Worm (Caenorhabditis elegans) whole organism, L1 larva: ENCODE results near the gene F35B3.3.

ENCODE experiments used
- ceh-63 ChIP-seq: fragments of 200-800 bp; sonication (Bioruptor generic); optimal IDR thresholded peaks from 2 replicates; lab custom pipeline; 2018; ENCODE audit warnings: mild to moderate bottlenecking, missing genetic modification characterization, missing compliant biosample characterization
- ceh-8 ChIP-seq: fragments of 200-800 bp; sonication (Bioruptor generic); optimal IDR thresholded peaks from 2 replicates; lab custom pipeline; 2018; ENCODE audit warnings: mild to moderate bottlenecking, missing genetic modification characterization, moderate library complexity, missing compliant biosample characterization
- dsc-1 ChIP-seq: sonication (generic microtip); optimal IDR thresholded peaks from 2 replicates; lab custom pipeline; 2016; ENCODE audit warnings: mild to moderate bottlenecking, missing genetic modification characterization, missing compliant biosample characterization
- egl-27 ChIP-seq, 2 experiments: fragments of 150-350 bp in 1 of 2; sonication (generic microtip); optimal IDR thresholded peaks; 3 replicates each; lab custom pipeline; 2017 to 2018; ENCODE audit warnings: missing biosample characterization in 2 of 2, missing genetic modification characterization in 2 of 2, missing genetic modification reagents in 2 of 2
- elt-2 ChIP-seq: sonication (generic microtip); optimal IDR thresholded peaks from 2 replicates; lab custom pipeline; 2016; ENCODE audit warnings: missing genetic modification characterization, mild to moderate bottlenecking, inconsistent platforms, missing compliant biosample characterization, missing genetic modification reagents
- fkh-10 ChIP-seq: sonication (generic microtip); optimal IDR thresholded peaks from 2 replicates; lab custom pipeline; 2017; ENCODE audit warnings: missing biosample characterization, missing genetic modification reagents, missing genetic modification characterization
- fkh-4 ChIP-seq: sonication (generic microtip); optimal IDR thresholded peaks from 2 replicates; lab custom pipeline; 2016; ENCODE audit warnings: missing compliant biosample characterization, missing genetic modification characterization, borderline replicate concordance
- fkh-8 ChIP-seq: sonication (generic microtip); optimal IDR thresholded peaks from 2 replicates; lab custom pipeline; 2016; ENCODE audit warnings: mild to moderate bottlenecking, missing genetic modification characterization, missing compliant biosample characterization
- hpl-2 ChIP-seq: fragments of 150-350 bp; optimal IDR thresholded peaks from 2 replicates; lab custom pipeline; 2014; ENCODE audit warnings: missing biosample characterization, missing genetic modification reagents, missing genetic modification characterization
- lin-13 ChIP-seq: fragments of 150-350 bp; optimal IDR thresholded peaks from 2 replicates; lab custom pipeline; 2014; ENCODE audit warnings: missing biosample characterization, missing genetic modification reagents, missing genetic modification characterization
- lin-14 ChIP-seq: fragments of 200-800 bp; sonication (Bioruptor generic); optimal IDR thresholded peaks from 2 replicates; lab custom pipeline; 2018; ENCODE audit warnings: mild to moderate bottlenecking, missing genetic modification characterization, moderate library complexity, missing compliant biosample characterization
- lin-35 ChIP-seq, 2 experiments: fragments of 150-350 bp; optimal IDR thresholded peaks; 2 replicates each; lab custom pipeline; 2014; ENCODE audit warnings: missing biosample characterization in 2 of 2, missing genetic modification characterization in 2 of 2, missing genetic modification reagents in 2 of 2
- lir-3 ChIP-seq: sonication (generic microtip); optimal IDR thresholded peaks from 2 replicates; lab custom pipeline; 2016; ENCODE audit warnings: mild to moderate bottlenecking, missing genetic modification characterization, moderate library complexity, missing compliant biosample characterization; ENCODE audit not compliant: poor library complexity
- mab-9 ChIP-seq: fragments of 200-800 bp; sonication (Bioruptor generic); IDR thresholded peaks from 2 replicates; pipeline ENCODE4 v1.3.6; 2022; ENCODE audit warnings: missing genetic modification reagents, missing genetic modification characterization, missing compliant biosample characterization
- nhr-11 ChIP-seq: fragments of 150-350 bp; optimal IDR thresholded peaks from 2 replicates; lab custom pipeline; 2014; ENCODE audit warnings: missing biosample characterization, missing genetic modification characterization
- nhr-12 ChIP-seq: sonication (generic microtip); optimal IDR thresholded peaks from 2 replicates; lab custom pipeline; 2017; ENCODE audit warnings: missing biosample characterization, missing genetic modification characterization
- nhr-19 ChIP-seq: fragments of 200-800 bp; sonication (Bioruptor generic); conservative IDR thresholded peaks from 2 replicates; pipeline ENCODE4 v1.3.6; 2022; ENCODE audit warnings: missing genetic modification characterization, missing compliant biosample characterization
- nhr-237 ChIP-seq: fragments of 150-350 bp; optimal IDR thresholded peaks from 2 replicates; lab custom pipeline; 2014; ENCODE audit warnings: missing biosample characterization, missing genetic modification characterization
- nhr-28 ChIP-seq: fragments of 150-350 bp; optimal IDR thresholded peaks from 2 replicates; lab custom pipeline; 2014; ENCODE audit warnings: missing biosample characterization, missing genetic modification characterization
- nhr-76 ChIP-seq: sonication (generic microtip); optimal IDR thresholded peaks from 2 replicates; lab custom pipeline; 2017; ENCODE audit warnings: missing biosample characterization, missing genetic modification characterization
- nhr-77 ChIP-seq: fragments of 150-350 bp; optimal IDR thresholded peaks from 2 replicates; lab custom pipeline; 2014; ENCODE audit warnings: missing biosample characterization, missing genetic modification characterization
- pag-3 ChIP-seq: sonication (generic microtip); optimal IDR thresholded peaks from 2 replicates; lab custom pipeline; 2017; ENCODE audit warnings: missing genetic modification characterization, mild to moderate bottlenecking, missing compliant biosample characterization, antibody characterized with exemption, borderline replicate concordance; ENCODE audit not compliant: insufficient read depth
- pax-3 ChIP-seq: fragments of 200-800 bp; sonication (Bioruptor generic); optimal IDR thresholded peaks from 2 replicates; lab custom pipeline; 2018; ENCODE audit warnings: mild to moderate bottlenecking, missing genetic modification characterization, moderate library complexity, missing compliant biosample characterization
- skn-1 ChIP-seq: fragments of 150-350 bp; optimal IDR thresholded peaks from 2 replicates; lab custom pipeline; 2014; ENCODE audit warnings: missing biosample characterization, missing genetic modification characterization
- snpc-4 ChIP-seq: fragments of 150-350 bp; optimal IDR thresholded peaks from 2 replicates; lab custom pipeline; 2014; ENCODE audit warnings: missing biosample characterization, missing genetic modification characterization
- sox-4 ChIP-seq: sonication (generic microtip); optimal IDR thresholded peaks from 2 replicates; lab custom pipeline; 2016; ENCODE audit warnings: missing genetic modification characterization, missing compliant biosample characterization
- tbx-2 ChIP-seq: sonication (generic microtip); optimal IDR thresholded peaks from 2 replicates; lab custom pipeline; 2016; ENCODE audit warnings: missing genetic modification characterization, missing compliant biosample characterization
- unc-130 ChIP-seq: fragments of 150-350 bp; optimal IDR thresholded peaks from 2 replicates; lab custom pipeline; 2017; ENCODE audit warnings: missing biosample characterization, missing genetic modification characterization, inconsistent platforms
- unc-30 ChIP-seq: sonication (generic microtip); optimal IDR thresholded peaks from 2 replicates; lab custom pipeline; 2017; ENCODE audit warnings: missing biosample characterization, missing genetic modification characterization
- xbp-1 ChIP-seq: sonication (generic microtip); optimal IDR thresholded peaks from 2 replicates; lab custom pipeline; 2016; ENCODE audit warnings: missing genetic modification characterization, missing compliant biosample characterization
- zag-1 ChIP-seq: fragments of 150-350 bp; optimal IDR thresholded peaks from 2 replicates; lab custom pipeline; 2014; ENCODE audit warnings: missing biosample characterization, missing genetic modification characterization
- zip-4 ChIP-seq: fragments of 200-800 bp; sonication (Bioruptor generic); optimal IDR thresholded peaks from 2 replicates; lab custom pipeline; 2018; ENCODE audit warnings: mild to moderate bottlenecking, missing genetic modification characterization, moderate library complexity, missing compliant biosample characterization

Gene F35B3.3

ce11 chrX:17063749-17064252 lies 50.5 kb downstream of the F35B3.3 start (continued):
- TF ChIP-seq unc-30 (tag; lab: Kevin White, UChicago) (no peak), tbx-2 (tag; lab: Kevin White, UChicago) (peak; percentile 67), zag-1 (no peak), fkh-8 (tag; lab: Kevin White, UChicago) (no peak), pag-3 (tag; lab: Kevin White, UChicago) (no peak), ceh-8 (GFP tag; lab: Kevin White, UChicago) (no peak), nhr-28 (no peak), egl-27 (tag; optimal IDR thresholded peaks at IDR 0.05; lab: Kevin White, UChicago) (no peak), skn-1 (tag; lab: Kevin White, UChicago) (peak; percentile 3), lin-13 (GFP tag; lab: Kevin White, UChicago) (peak; percentile 39), fkh-4 (tag; lab: Kevin White, UChicago) (no peak), nhr-12 (tag; lab: Kevin White, UChicago) (no peak)
- TF ChIP-seq, all 84 proteins: peak for 27

DNA sequence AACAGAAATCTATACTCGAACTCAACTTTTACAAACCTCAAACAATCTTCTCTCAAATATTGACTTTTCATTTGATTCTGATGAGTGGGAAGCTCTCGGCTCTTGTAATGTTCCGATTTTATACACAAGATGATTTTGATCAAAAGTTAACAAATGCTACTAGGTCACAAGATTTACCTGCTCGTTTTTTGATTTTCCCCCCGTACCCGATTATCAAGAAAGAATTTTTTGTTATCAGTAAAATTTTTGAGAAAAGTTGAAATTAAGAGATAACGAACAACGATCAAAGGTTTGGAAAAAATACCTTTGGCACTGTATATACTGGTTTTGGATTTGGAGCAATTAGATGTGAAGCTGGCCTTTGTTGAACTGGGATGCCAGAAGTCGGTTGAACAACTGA lies 51.6 kb downstream of the F35B3.3 start:
- no peak for TF ChIP-seq egl-27 (tag; optimal IDR thresholded peaks at IDR 0.05; lab: Kevin White, UChicago)
- TF ChIP-seq sox-4 (tag; lab: Kevin White, UChicago): no peak
- no peak for TF ChIP-seq nhr-12 (tag; lab: Kevin White, UChicago)
- TF ChIP-seq nhr-237 (tag; lab: Kevin White, UChicago): no peak
- peak in 1 of 2 experiments; percentile 39 for TF ChIP-seq lin-35 (GFP tag; optimal IDR thresholded peaks at IDR 0.05; lab: Kevin White, UChicago)
- TF ChIP-seq nhr-77 (tag; lab: Kevin White, UChicago): peak; percentile 22
- TF ChIP-seq zip-4 (GFP tag; lab: Kevin White, UChicago): no peak
- no peak for TF ChIP-seq nhr-19 (GFP tag; lab: Robert Waterston, UW)
- no peak for TF ChIP-seq lir-3
- no peak for TF ChIP-seq dsc-1 (tag; lab: Kevin White, UChicago)
- no peak for TF ChIP-seq ceh-63
- no peak for TF ChIP-seq ceh-8 (GFP tag; lab: Kevin White, UChicago)
- TF ChIP-seq fkh-8 (tag; lab: Kevin White, UChicago): no peak
- TF ChIP-seq elt-2 (tag; lab: Kevin White, UChicago): peak; percentile 76
- peak; percentile 33 for TF ChIP-seq tbx-2 (tag; lab: Kevin White, UChicago)
- TF ChIP-seq nhr-11: no peak
- TF ChIP-seq hpl-2 (GFP tag; lab: Kevin White, UChicago): no peak
- TF ChIP-seq snpc-4 (tag; lab: Kevin White, UChicago): no peak
- no peak for TF ChIP-seq nhr-76 (tag; lab: Kevin White, UChicago)
- TF ChIP-seq pax-3 (tag; lab: Kevin White, UChicago): no peak
- no peak for TF ChIP-seq xbp-1 (tag; lab: Kevin White, UChicago)
- no peak for TF ChIP-seq fkh-10 (GFP tag; lab: Kevin White, UChicago)
- TF ChIP-seq mab-9 (GFP tag; lab: Robert Waterston, UW): no peak

DNA sequence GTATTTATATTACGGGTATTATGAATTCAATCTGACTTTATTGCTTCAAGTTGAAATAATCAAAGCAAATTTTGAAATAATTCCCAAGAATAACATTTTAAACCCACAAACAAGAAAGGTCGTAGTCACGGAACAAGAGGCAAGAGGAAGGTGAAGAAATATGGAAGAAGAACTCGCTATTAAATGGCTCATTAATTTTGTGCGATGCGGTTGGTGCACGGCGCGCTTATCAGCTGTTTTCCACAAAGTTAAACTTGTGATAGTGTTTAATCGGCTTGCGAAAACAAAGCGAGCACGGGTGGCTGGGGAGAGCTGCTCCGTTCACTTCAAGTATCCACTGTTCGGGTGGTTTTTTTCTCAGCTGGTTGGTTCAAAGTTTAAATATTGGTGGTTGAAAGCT lies 53.7 kb downstream of the F35B3.3 start:
- no peak for TF ChIP-seq unc-130 (tag; lab: Kevin White, UChicago)
- peak; percentile 79 for TF ChIP-seq elt-2 (tag; lab: Kevin White, UChicago)
- TF ChIP-seq lin-14 (GFP tag; lab: Kevin White, UChicago): peak; percentile 12
- TF ChIP-seq lin-35 (GFP tag; optimal IDR thresholded peaks at IDR 0.05; lab: Kevin White, UChicago): peak in 1 of 2 experiments; percentile 33
- TF ChIP-seq skn-1 (tag; lab: Kevin White, UChicago): no peak
- TF ChIP-seq, all 84 proteins: peak for 3
